In the genomic region with DNA sequence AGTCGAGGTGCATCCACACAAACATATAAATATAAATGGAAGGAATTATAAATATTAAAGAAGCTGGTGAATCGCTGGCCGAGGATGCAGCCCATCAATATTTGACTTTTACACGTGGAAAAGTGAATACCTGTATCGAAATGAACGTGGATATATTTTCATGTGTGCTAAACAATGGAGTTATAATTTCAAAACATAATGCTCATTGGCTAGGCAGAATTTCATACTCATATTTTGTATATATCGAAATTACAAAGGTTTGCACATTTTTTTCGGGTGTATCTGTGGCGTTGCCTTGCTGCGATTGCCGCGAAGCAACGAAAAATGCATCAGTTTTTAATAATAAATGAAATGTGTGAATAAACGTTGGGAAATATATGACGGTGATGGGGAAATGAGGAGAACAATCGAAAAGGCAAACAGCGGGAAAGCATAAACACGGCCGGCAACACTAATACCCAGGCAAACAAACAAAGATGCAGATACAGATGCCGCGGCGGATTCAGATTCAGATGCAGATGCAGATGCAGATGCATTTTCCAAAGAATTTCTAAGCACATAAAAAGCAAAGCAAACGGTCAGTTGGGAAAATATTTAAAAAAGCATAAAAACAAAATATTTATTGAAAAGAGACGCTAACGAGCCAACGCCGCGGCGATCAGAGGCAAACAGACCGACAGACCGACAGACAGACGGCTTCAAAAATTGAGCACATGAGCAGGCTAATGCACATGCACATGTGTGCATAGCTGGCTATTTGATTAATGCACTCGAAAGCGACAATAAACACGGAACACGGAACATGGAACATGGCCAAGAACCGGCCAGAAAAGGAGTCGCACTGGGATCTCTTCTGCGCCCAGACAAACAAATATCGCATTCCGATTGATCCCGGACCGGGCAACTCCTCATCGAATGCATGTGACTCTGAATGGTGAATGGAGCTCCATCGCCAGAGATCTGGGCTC, we compare ENCODE assay signal across 1 fruit fly cellular context.
TF ChIP-seq lines count a peak whose summit lies in the region.

No protein-coding gene starts in this region.

TF ChIP-seq in whole organism, embryonic, 481 proteins besides CTCF, POLR2A, EP300 and RAD21 (continued from another document):
- TF ChIP-seq CG17361 (GFP tag; IDR thresholded peaks at IDR 0.05; lab: Robert Waterston, UW), result peak; percentile 83
- peak; percentile 84 for TF ChIP-seq CG17829 (tag; optimal IDR thresholded peaks at IDR 0.05; lab: Kevin White, UChicago)
- TF ChIP-seq Usf (GFP tag; optimal IDR thresholded peaks at IDR 0.05; lab: Kevin White, UChicago), result no peak
- TF ChIP-seq CG10543 (GFP tag; optimal IDR thresholded peaks at IDR 0.05; lab: Kevin White, UChicago), result no peak
- peak in 1 of 3 experiments; percentile 58 for TF ChIP-seq Stat92E (GFP tag; optimal IDR thresholded peaks at IDR 0.05; lab: Kevin White, UChicago)
- peak; percentile 3 for TF ChIP-seq mam (GFP tag; optimal IDR thresholded peaks at IDR 0.05; lab: Kevin White, UChicago)
- TF ChIP-seq CG31388 (GFP tag; optimal IDR thresholded peaks at IDR 0.05; lab: Kevin White, UChicago), result no peak
- no peak for TF ChIP-seq Sin3A (optimal IDR thresholded peaks at IDR 0.05; lab: Kevin White, UChicago)
- peak; percentile 55 for TF ChIP-seq Six4 (GFP tag; optimal IDR thresholded peaks at IDR 0.05; lab: Kevin White, UChicago)
- peak; percentile 70 for TF ChIP-seq ci (GFP tag; IDR thresholded peaks at IDR 0.05; lab: Robert Waterston, UW)
- TF ChIP-seq lbe (GFP tag; optimal IDR thresholded peaks at IDR 0.05; lab: Kevin White, UChicago), result peak; percentile 85
- no peak for TF ChIP-seq Ravus (GFP tag; IDR thresholded peaks at IDR 0.05; lab: Robert Waterston, UW)
- peak; percentile 12 for TF ChIP-seq Max (GFP tag; optimal IDR thresholded peaks at IDR 0.05; lab: Kevin White, UChicago)
- TF ChIP-seq CG9609 (GFP tag; optimal IDR thresholded peaks at IDR 0.05; lab: Kevin White, UChicago), result peak; percentile 34
- TF ChIP-seq CG2875 (GFP tag; optimal IDR thresholded peaks at IDR 0.05; lab: Kevin White, UChicago), result peak; percentile 7
- TF ChIP-seq run (tag; optimal IDR thresholded peaks at IDR 0.05; lab: Kevin White, UChicago), result no peak
- TF ChIP-seq eyg (GFP tag; optimal IDR thresholded peaks at IDR 0.05; lab: Kevin White, UChicago), result no peak
- peak; percentile 72 for TF ChIP-seq Med (GFP tag; lab: Kevin White, UChicago)
- TF ChIP-seq Lpt (GFP tag; optimal IDR thresholded peaks at IDR 0.05; lab: Kevin White, UChicago), result no peak
- peak in 1 of 2 experiments; percentile 48 for TF ChIP-seq tll (GFP tag; optimal IDR thresholded peaks at IDR 0.05; lab: Kevin White, UChicago)
- peak; percentile 80 for TF ChIP-seq Blimp-1 (GFP tag; optimal IDR thresholded peaks at IDR 0.05; lab: Kevin White, UChicago)
- TF ChIP-seq NK7.1 (GFP tag; optimal IDR thresholded peaks at IDR 0.05; lab: Kevin White, UChicago), result no peak
- no peak for TF ChIP-seq CG4730 (GFP tag; IDR thresholded peaks at IDR 0.05; lab: Robert Waterston, UW)
- peak; percentile 26 for TF ChIP-seq CG1529 (GFP tag; optimal IDR thresholded peaks at IDR 0.05; lab: Kevin White, UChicago)
- peak; percentile 38 for TF ChIP-seq CG13775 (GFP tag; optimal IDR thresholded peaks at IDR 0.05; lab: Kevin White, UChicago)
- no peak for TF ChIP-seq BtbVII (GFP tag; optimal IDR thresholded peaks at IDR 0.05; lab: Kevin White, UChicago)
- no peak for TF ChIP-seq Tbp (GFP tag; optimal IDR thresholded peaks at IDR 0.05; lab: Kevin White, UChicago)
- TF ChIP-seq CG16815 (GFP tag; optimal IDR thresholded peaks at IDR 0.05; lab: Kevin White, UChicago), result peak; percentile 28
- TF ChIP-seq usp (GFP tag; optimal IDR thresholded peaks at IDR 0.05; lab: Kevin White, UChicago), result no peak
- TF ChIP-seq CG4820 (GFP tag; optimal IDR thresholded peaks at IDR 0.05; lab: Kevin White, UChicago), result peak; percentile 62
- peak; percentile 39 for TF ChIP-seq kni (GFP tag; optimal IDR thresholded peaks at IDR 0.05; lab: Kevin White, UChicago)
- no peak; the same call in 2 of the 3 replicates for TF ChIP-seq ase (GFP tag; IDR thresholded peaks at IDR 0.05; lab: Robert Waterston, UW)
- no peak for TF ChIP-seq grn (GFP tag; optimal IDR thresholded peaks at IDR 0.05; lab: Kevin White, UChicago)
- peak; percentile 69 for TF ChIP-seq Ssrp (tag; optimal IDR thresholded peaks at IDR 0.05; lab: Kevin White, UChicago)
- TF ChIP-seq Ada2b (GFP tag; IDR thresholded peaks at IDR 0.05; lab: Robert Waterston, UW), result 0 out of 2 replicates have a peak, but pooled peaks have one; percentile 18
- TF ChIP-seq CG8388 (GFP tag; optimal IDR thresholded peaks at IDR 0.05; lab: Kevin White, UChicago), result peak; percentile 43
- TF ChIP-seq Chrac-16 (GFP tag; optimal IDR thresholded peaks at IDR 0.05; lab: Kevin White, UChicago), result peak; percentile 51
- peak; percentile 54 for TF ChIP-seq CG17359 (tag; optimal IDR thresholded peaks at IDR 0.05; lab: Kevin White, UChicago)
- TF ChIP-seq CG11723 (GFP tag; optimal IDR thresholded peaks at IDR 0.05; lab: Kevin White, UChicago), result no peak
- TF ChIP-seq CG17385 (GFP tag; optimal IDR thresholded peaks at IDR 0.05; lab: Kevin White, UChicago), result no peak
- TF ChIP-seq CG8924 (tag; optimal IDR thresholded peaks at IDR 0.05; lab: Kevin White, UChicago), result peak; percentile 31
- TF ChIP-seq CG15696 (tag; optimal IDR thresholded peaks at IDR 0.05; lab: Kevin White, UChicago), result peak; percentile 50
- TF ChIP-seq CG3726 (GFP tag; IDR thresholded peaks at IDR 0.05; lab: Robert Waterston, UW), result no peak
- peak; percentile 66 for TF ChIP-seq dmrt99B (tag; optimal IDR thresholded peaks at IDR 0.05; lab: Kevin White, UChicago)
- peak; percentile 70 for TF ChIP-seq CG6689 (GFP tag; IDR thresholded peaks at IDR 0.05; lab: Robert Waterston, UW)
- no peak for TF ChIP-seq CG32532 (GFP tag; IDR thresholded peaks at IDR 0.05; lab: Robert Waterston, UW)
- TF ChIP-seq CG6765 (GFP tag; optimal IDR thresholded peaks at IDR 0.05; lab: Kevin White, UChicago), result no peak
- 0 out of 2 replicates have a peak, but pooled peaks have one; percentile 25 for TF ChIP-seq Drgx (GFP tag; IDR thresholded peaks at IDR 0.05; lab: Robert Waterston, UW)
- TF ChIP-seq h (optimal IDR thresholded peaks at IDR 0.05; lab: Kevin White, UChicago), result no peak
- TF ChIP-seq CG11504 (tag; optimal IDR thresholded peaks at IDR 0.05; lab: Kevin White, UChicago), result peak; percentile 56
- no peak for TF ChIP-seq Deaf1 (tag; optimal IDR thresholded peaks at IDR 0.05; lab: Kevin White, UChicago)
- 0 out of 2 replicates have a peak, but pooled peaks have one; percentile 13 for TF ChIP-seq danr (GFP tag; IDR thresholded peaks at IDR 0.05; lab: Robert Waterston, UW)
- peak in 1 of 3 experiments; percentile 71 for TF ChIP-seq lola (GFP tag; optimal IDR thresholded peaks at IDR 0.05; lab: Kevin White, UChicago)
- TF ChIP-seq CG10366 (GFP tag; IDR thresholded peaks at IDR 0.05; lab: Robert Waterston, UW), result peak; percentile 28; the same call in 1 of the 2 replicates
- TF ChIP-seq CG13424 (tag; optimal IDR thresholded peaks at IDR 0.05; lab: Kevin White, UChicago), result peak; percentile 33
- peak; percentile 84 for TF ChIP-seq phol (tag; optimal IDR thresholded peaks at IDR 0.05; lab: Kevin White, UChicago)
- TF ChIP-seq tap (tag; optimal IDR thresholded peaks at IDR 0.05; lab: Kevin White, UChicago), result peak; percentile 56
- no peak for TF ChIP-seq Trl (optimal IDR thresholded peaks at IDR 0.05; lab: Kevin White, UChicago)
- peak; percentile 3 for TF ChIP-seq Trl (GFP tag; optimal IDR thresholded peaks at IDR 0.05; lab: Kevin White, UChicago)
- TF ChIP-seq NFAT (GFP tag; IDR thresholded peaks at IDR 0.05; lab: Robert Waterston, UW), result no peak
- TF ChIP-seq slp2 (GFP tag; optimal IDR thresholded peaks at IDR 0.05; lab: Kevin White, UChicago), result peak; percentile 7
- TF ChIP-seq ewg (GFP tag; optimal IDR thresholded peaks at IDR 0.05; lab: Kevin White, UChicago), result peak; percentile 29
- peak; percentile 17 for TF ChIP-seq bcd (GFP tag; optimal IDR thresholded peaks at IDR 0.05; lab: Kevin White, UChicago)
- no peak for TF ChIP-seq CG12071 (GFP tag; optimal IDR thresholded peaks at IDR 0.05; lab: Kevin White, UChicago)
- peak; percentile 28 for TF ChIP-seq CG10654 (GFP tag; optimal IDR thresholded peaks at IDR 0.05; lab: Kevin White, UChicago)
- TF ChIP-seq Awh (GFP tag; IDR thresholded peaks at IDR 0.05; lab: Robert Waterston, UW), result peak; percentile 10; the same call in 1 of the 2 replicates
- no peak for TF ChIP-seq prd (optimal IDR thresholded peaks at IDR 0.05; lab: Kevin White, UChicago)
- peak; percentile 68; the same call in 2 of the 3 replicates for TF ChIP-seq prd (GFP tag; IDR thresholded peaks at IDR 0.05; lab: Robert Waterston, UW)
- no peak for TF ChIP-seq rib (GFP tag; IDR thresholded peaks at IDR 0.05; lab: Robert Waterston, UW)
- TF ChIP-seq sim (GFP tag; IDR thresholded peaks at IDR 0.05; lab: Robert Waterston, UW), result 0 out of 2 replicates have a peak, but pooled peaks have one; percentile 21
- no peak for TF ChIP-seq CG4854 (GFP tag; optimal IDR thresholded peaks at IDR 0.05; lab: Kevin White, UChicago)
- no peak; the same call in 1 of the 2 replicates for TF ChIP-seq CG32767 (GFP tag; IDR thresholded peaks at IDR 0.05; lab: Robert Waterston, UW)
- TF ChIP-seq sens-2 (GFP tag; IDR thresholded peaks at IDR 0.05; lab: Robert Waterston, UW), result peak; percentile 33; the same call in 1 of the 2 replicates
- TF ChIP-seq chif (GFP tag; optimal IDR thresholded peaks at IDR 0.05; lab: Kevin White, UChicago), result peak in 1 of 2 experiments; percentile 63
- no peak for TF ChIP-seq sqz (GFP tag; optimal IDR thresholded peaks at IDR 0.05; lab: Kevin White, UChicago)
- TF ChIP-seq z (GFP tag; IDR thresholded peaks at IDR 0.05; lab: Robert Waterston, UW), result 0 out of 3 replicates have a peak, but pooled peaks have one; percentile 16
- TF ChIP-seq CG33557 (GFP tag; optimal IDR thresholded peaks at IDR 0.05; lab: Kevin White, UChicago), result peak; percentile 62
- 0 out of 3 replicates have a peak, but pooled peaks have one; percentile 8 for TF ChIP-seq CG11560 (tag; IDR thresholded peaks at IDR 0.05; lab: Robert Waterston, UW)
- TF ChIP-seq CG17186 (GFP tag; optimal IDR thresholded peaks at IDR 0.05; lab: Kevin White, UChicago), result no peak
- no peak for TF ChIP-seq MBD-R2 (GFP tag; IDR thresholded peaks at IDR 0.05; lab: Robert Waterston, UW)
- peak; percentile 72; the same call in 2 of the 3 replicates for TF ChIP-seq croc (GFP tag; conservative IDR thresholded peaks at IDR 0.05; lab: Robert Waterston, UW)
- no peak for TF ChIP-seq CG12236 (GFP tag; optimal IDR thresholded peaks at IDR 0.05; lab: Kevin White, UChicago)
- peak; percentile 95 for TF ChIP-seq sens (GFP tag; lab: Kevin White, UChicago)
- TF ChIP-seq Pdp1 (GFP tag; optimal IDR thresholded peaks at IDR 0.05; lab: Kevin White, UChicago), result peak; percentile 7 to 42
- peak; percentile 82 for TF ChIP-seq CG4424 (GFP tag; optimal IDR thresholded peaks at IDR 0.05; lab: Kevin White, UChicago)
- TF ChIP-seq CG18262 (tag; optimal IDR thresholded peaks at IDR 0.05; lab: Kevin White, UChicago), result peak; percentile 92
- peak; percentile 16 for TF ChIP-seq NC2α (GFP tag; optimal IDR thresholded peaks at IDR 0.05; lab: Kevin White, UChicago)
- no peak for TF ChIP-seq stwl (tag; optimal IDR thresholded peaks at IDR 0.05; lab: Kevin White, UChicago)
- peak; percentile 33; the same call in 1 of the 2 replicates for TF ChIP-seq ssp (GFP tag; IDR thresholded peaks at IDR 0.05; lab: Robert Waterston, UW)
- TF ChIP-seq Lim3 (GFP tag; IDR thresholded peaks at IDR 0.05; lab: Robert Waterston, UW), result no peak
- peak; percentile 7 for TF ChIP-seq CG10462 (GFP tag; optimal IDR thresholded peaks at IDR 0.05; lab: Kevin White, UChicago)
- peak; percentile 13; the same call in 1 of the 2 replicates for TF ChIP-seq peb (GFP tag; IDR thresholded peaks at IDR 0.05; lab: Robert Waterston, UW)
- peak; percentile 74 for TF ChIP-seq tin (GFP tag; optimal IDR thresholded peaks at IDR 0.05; lab: Kevin White, UChicago)
- peak; percentile 60 for TF ChIP-seq gem (tag; optimal IDR thresholded peaks at IDR 0.05; lab: Kevin White, UChicago)
- TF ChIP-seq amos (GFP tag; IDR thresholded peaks at IDR 0.05; lab: Robert Waterston, UW; ENCODE audit: partially characterized antibody), result no peak
